Fruit fly (Drosophila melanogaster): ENCODE measurements around the gene Recs1.

Recs1 gene

DNA sequence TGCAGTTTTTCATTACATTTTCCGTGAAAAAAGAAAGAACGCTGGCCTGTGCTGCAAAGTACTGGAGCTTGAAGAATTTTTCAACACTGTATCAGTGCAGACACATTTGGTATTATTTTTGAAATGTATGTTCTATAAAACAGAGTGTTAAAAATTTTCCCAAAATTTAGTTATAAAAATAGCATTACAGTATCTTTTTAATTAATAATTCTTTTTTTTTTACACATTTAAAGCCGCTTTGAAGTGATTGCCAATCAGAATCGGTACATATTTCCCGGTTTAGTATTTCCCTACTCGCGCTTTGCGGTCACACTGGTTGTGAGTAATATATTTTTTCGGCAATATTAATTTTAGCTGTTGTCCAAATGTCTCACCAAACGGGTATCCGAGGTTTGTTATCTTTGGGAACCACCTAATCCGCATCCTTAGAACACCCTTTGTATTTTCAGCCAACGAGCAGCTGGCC is 31.2 kb downstream of the Recs1 start, which contains the start of the genes Abi and twf:
Gene Abi, minus strand, starts transcription at position 74 of the 466 bp plus-strand sequence.
Gene twf, plus strand, starts transcription at position 308 of the 466 bp plus-strand sequence.
- TF ChIP-seq sv (GFP tag; optimal IDR thresholded peaks at IDR 0.05): peak; percentile 86
- TF ChIP-seq h (GFP tag; optimal IDR thresholded peaks at IDR 0.05): peak; percentile 80
- peak; percentile 68 for TF ChIP-seq GATAd (GFP tag; optimal IDR thresholded peaks at IDR 0.05)
- TF ChIP-seq rgr (GFP tag; optimal IDR thresholded peaks at IDR 0.05): peak; percentile 78
- TF ChIP-seq Rel (GFP tag; optimal IDR thresholded peaks at IDR 0.05): no peak
- TF ChIP-seq Rel (tag; optimal IDR thresholded peaks at IDR 0.05): peak; percentile 92
- no peak for TF ChIP-seq Vsx2 (GFP tag; optimal IDR thresholded peaks at IDR 0.05; ENCODE audit: partially characterized antibody)
- no peak for TF ChIP-seq tai (GFP tag; optimal IDR thresholded peaks at IDR 0.05)
- TF ChIP-seq ey (GFP tag; optimal IDR thresholded peaks at IDR 0.05): peak; percentile 66
- no peak for TF ChIP-seq Dif (GFP tag; optimal IDR thresholded peaks at IDR 0.05; ENCODE audit: partially characterized antibody)
- no peak for TF ChIP-seq Jra (GFP tag; optimal IDR thresholded peaks at IDR 0.05)
- TF ChIP-seq OdsH (GFP tag; optimal IDR thresholded peaks at IDR 0.05): peak; percentile 68
- peak; percentile 21 for TF ChIP-seq CG32264 (GFP tag; optimal IDR thresholded peaks at IDR 0.05)
- TF ChIP-seq woc (GFP tag; optimal IDR thresholded peaks at IDR 0.05): peak; percentile 16
- TF ChIP-seq psq (GFP tag; optimal IDR thresholded peaks at IDR 0.05): peak; percentile 68
- TF ChIP-seq foxo (GFP tag; optimal IDR thresholded peaks at IDR 0.05): peak in 1 of 2 experiments; percentile 84
- peak; percentile 51 for TF ChIP-seq CG9705 (GFP tag; optimal IDR thresholded peaks at IDR 0.05)
- no peak for TF ChIP-seq usp (GFP tag; optimal IDR thresholded peaks at IDR 0.05)
- TF ChIP-seq HLH106 (tag; optimal IDR thresholded peaks at IDR 0.05): peak; percentile 65
- no peak for TF ChIP-seq dl (GFP tag; optimal IDR thresholded peaks at IDR 0.05; ENCODE audit: insufficient read depth in 1 of 2, partially characterized antibody in 2 of 2)
- peak; percentile 84 for TF ChIP-seq Myc (optimal IDR thresholded peaks at IDR 0.05)
- peak; percentile 56 for TF ChIP-seq sage (GFP tag; optimal IDR thresholded peaks at IDR 0.05)
- peak; percentile 76 for TF ChIP-seq dsf (GFP tag; optimal IDR thresholded peaks at IDR 0.05; ENCODE audit: borderline replicate concordance)
- TF ChIP-seq Hr83 (GFP tag; optimal IDR thresholded peaks at IDR 0.05; ENCODE audit: poor library complexity, severe bottlenecking): peak; percentile 84
- peak; percentile 57 for TF ChIP-seq dmrt93B (GFP tag; optimal IDR thresholded peaks at IDR 0.05)
- TF ChIP-seq fru (GFP tag; optimal IDR thresholded peaks at IDR 0.05): peak; percentile 68
- TF ChIP-seq br (GFP tag; optimal IDR thresholded peaks at IDR 0.05): peak; percentile 63

DNA sequence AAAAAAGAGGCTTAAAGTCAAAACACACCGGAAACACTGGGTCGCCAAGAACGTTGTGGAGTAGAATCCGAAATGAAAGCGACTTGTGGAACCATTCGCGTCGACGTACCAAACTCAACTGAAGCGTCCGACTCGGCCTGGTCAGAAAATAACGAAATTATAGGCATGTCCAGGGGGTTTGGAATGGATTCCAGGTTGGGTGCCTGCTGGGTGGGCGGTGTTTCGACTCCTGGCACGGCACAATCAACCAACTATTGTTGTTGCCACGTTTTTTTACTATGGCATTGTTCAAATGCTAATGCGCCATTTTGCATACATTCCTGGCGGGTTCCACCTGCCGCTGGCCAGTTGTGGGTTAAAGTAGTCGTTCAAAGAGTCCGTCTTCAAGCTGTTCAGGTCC is 35.3 kb downstream of the Recs1 start, which contains the start of gene Kif19A:
Gene Kif19A, minus strand, starts transcription at position 101 of the 400 bp plus-strand sequence.
- no peak for TF ChIP-seq CG9705 (GFP tag; optimal IDR thresholded peaks at IDR 0.05)
- no peak for TF ChIP-seq Vsx2 (GFP tag; optimal IDR thresholded peaks at IDR 0.05; ENCODE audit: partially characterized antibody)
- no peak for TF ChIP-seq HLH106 (tag; optimal IDR thresholded peaks at IDR 0.05)
- no peak for TF ChIP-seq Mio (GFP tag; optimal IDR thresholded peaks at IDR 0.05)
- TF ChIP-seq sv (GFP tag; optimal IDR thresholded peaks at IDR 0.05): no peak
- TF ChIP-seq fru (GFP tag; optimal IDR thresholded peaks at IDR 0.05): no peak
- no peak for TF ChIP-seq Sp1 (GFP tag; optimal IDR thresholded peaks at IDR 0.05)
- TF ChIP-seq dmrt93B (GFP tag; optimal IDR thresholded peaks at IDR 0.05): no peak

DNA sequence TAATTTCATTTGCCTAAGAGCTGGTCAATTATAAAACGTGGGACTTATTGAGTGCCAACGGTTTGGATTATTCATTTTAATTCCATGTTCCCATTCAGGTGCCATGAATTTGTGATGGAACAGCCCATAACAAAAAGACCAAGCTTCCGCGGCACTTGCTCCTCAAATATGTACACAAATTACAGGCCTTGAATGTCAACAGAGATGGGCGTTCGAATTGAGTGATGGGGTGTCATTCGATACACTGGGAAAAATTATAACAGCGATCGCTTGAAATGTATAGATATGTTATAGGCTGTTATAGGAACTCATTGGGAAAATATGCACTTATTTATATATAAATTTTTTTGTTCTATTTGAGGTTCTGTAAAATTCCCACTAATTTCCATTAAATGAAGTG is 37.5 kb downstream of the Recs1 start:
- TF ChIP-seq Sp1 (GFP tag; optimal IDR thresholded peaks at IDR 0.05) (no peak), br (GFP tag; optimal IDR thresholded peaks at IDR 0.05) (no peak), Myc (optimal IDR thresholded peaks at IDR 0.05) (no peak), CrebA (GFP tag; optimal IDR thresholded peaks at IDR 0.05; ENCODE audit: borderline replicate concordance) (no peak), Dif (GFP tag; optimal IDR thresholded peaks at IDR 0.05; ENCODE audit: partially characterized antibody) (no peak), usp (GFP tag; optimal IDR thresholded peaks at IDR 0.05) (no peak), rgr (GFP tag; optimal IDR thresholded peaks at IDR 0.05) (no peak), CG9705 (GFP tag; optimal IDR thresholded peaks at IDR 0.05) (no peak), sv (GFP tag; optimal IDR thresholded peaks at IDR 0.05) (no peak), Hr78 (GFP tag; optimal IDR thresholded peaks at IDR 0.05) (no peak), ey (GFP tag; optimal IDR thresholded peaks at IDR 0.05) (no peak), Vsx2 (GFP tag; optimal IDR thresholded peaks at IDR 0.05; ENCODE audit: partially characterized antibody) (no peak), HLH106 (tag; optimal IDR thresholded peaks at IDR 0.05) (no peak), woc (GFP tag; optimal IDR thresholded peaks at IDR 0.05) (no peak), GATAd (GFP tag; optimal IDR thresholded peaks at IDR 0.05) (no peak), Hr83 (GFP tag; optimal IDR thresholded peaks at IDR 0.05; ENCODE audit: poor library complexity, severe bottlenecking) (no peak), psq (GFP tag; optimal IDR thresholded peaks at IDR 0.05) (no peak), tai (GFP tag; optimal IDR thresholded peaks at IDR 0.05) (no peak)

DNA sequence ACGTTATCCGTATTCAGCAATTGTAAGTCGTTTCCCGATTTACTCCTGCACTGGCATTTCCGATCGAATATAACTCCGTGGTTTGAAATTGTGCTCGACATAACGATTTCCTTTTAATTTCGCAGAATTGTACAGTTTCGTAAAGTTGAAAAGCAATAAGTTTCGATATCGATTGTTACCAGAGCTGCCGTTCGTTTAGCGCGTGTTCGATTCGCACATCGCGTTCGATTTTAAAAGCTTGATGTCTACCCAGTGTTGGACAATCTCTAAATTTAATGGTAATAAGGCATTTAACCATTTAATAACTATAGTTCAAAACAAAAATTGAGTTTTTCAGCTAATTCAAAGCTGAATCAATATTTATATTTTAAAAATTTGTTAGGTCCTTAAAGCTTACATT is 41.6 kb downstream of the Recs1 start, which contains the start of gene CG14357:
Gene CG14357, minus strand, starts transcription at position 101 of the 400 bp plus-strand sequence.
- TF ChIP-seq brk (GFP tag; optimal IDR thresholded peaks at IDR 0.05) (no peak), Myc (optimal IDR thresholded peaks at IDR 0.05) (no peak), Hr78 (GFP tag; optimal IDR thresholded peaks at IDR 0.05) (no peak)

Measured in whole organism, wandering third instar larva.